Worm (Caenorhabditis elegans): Measurements from ENCODE around the gene ZK370.4.

- TF ChIP-seq flt-1 (GFP tag; IDR thresholded peaks at IDR 0.05), result no peak
- no peak for TF ChIP-seq hmbx-1 (tag; optimal IDR thresholded peaks at IDR 0.05)
- no peak for TF ChIP-seq ama-1 (optimal IDR thresholded peaks at IDR 0.05)
- no peak for TF ChIP-seq ceh-36 (tag; optimal IDR thresholded peaks at IDR 0.05)
- no peak for TF ChIP-seq aly-1 (tag; optimal IDR thresholded peaks at IDR 0.05)
- TF ChIP-seq ceh-13 (GFP tag; optimal IDR thresholded peaks at IDR 0.05), result no peak
- TF ChIP-seq ets-7 (tag; optimal IDR thresholded peaks at IDR 0.05), result no peak
- TF ChIP-seq hmg-4 (GFP tag; optimal IDR thresholded peaks at IDR 0.05), result no peak
- TF ChIP-seq F13C5.2 (tag; optimal IDR thresholded peaks at IDR 0.05), result no peak
- no peak for TF ChIP-seq tbx-37 (GFP tag; conservative IDR thresholded peaks at IDR 0.05)
- TF ChIP-seq hnd-1 (tag; optimal IDR thresholded peaks at IDR 0.05), result no peak
- no peak for TF ChIP-seq tra-4 (tag; optimal IDR thresholded peaks at IDR 0.05)
Measured at ce11 chrIII:8726019-8726894, 5.0 kb downstream of the ZK370.4 start.
